Fruit fly (Drosophila melanogaster) whole organism, embryonic: ENCODE measurements around the gene CG4271.

ENCODE experiments used
- CG12299 ChIP-seq: fragments of 200-800 bp; sonication (Bioruptor generic); optimal IDR thresholded peaks from 2 replicates; lab custom pipeline; 2018; ENCODE audit warnings: missing biosample characterization, mild to moderate bottlenecking, missing genetic modification characterization
- CG12659 ChIP-seq: fragments of 200-800 bp; sonication (Bioruptor generic); optimal IDR thresholded peaks from 3 replicates; lab custom pipeline; 2017; ENCODE audit warnings: mild to moderate bottlenecking, missing biosample characterization, missing genetic modification reagents, missing genetic modification characterization
- CG6254 ChIP-seq: fragments of 200-800 bp; sonication (Bioruptor generic); optimal IDR thresholded peaks from 3 replicates; lab custom pipeline; 2017; ENCODE audit warnings: mild to moderate bottlenecking, missing biosample characterization, missing genetic modification reagents, missing genetic modification characterization
- CG7372 ChIP-seq: fragments of 200-800 bp; sonication (Bioruptor generic); IDR thresholded peaks from 2 replicates; pipeline ENCODE4 v1.3.6; 2022; ENCODE audit warnings: missing biosample characterization, missing genetic modification characterization
- CG9932 ChIP-seq: fragments of 200-800 bp; sonication (Bioruptor generic); IDR thresholded peaks from 2 replicates; pipeline ENCODE4 v1.3.6; 2022; ENCODE audit warnings: missing biosample characterization, missing genetic modification characterization
- Mrtf ChIP-seq: fragments of 200-800 bp; sonication (Bioruptor generic); IDR thresholded peaks from 3 replicates; pipeline ENCODE4 v1.3.6; 2022; ENCODE audit warnings: missing biosample characterization, missing genetic modification characterization
- YL-1 ChIP-seq: fragments of 200-800 bp; sonication (Bioruptor generic); optimal IDR thresholded peaks from 3 replicates; lab custom pipeline; 2017; ENCODE audit warnings: missing biosample characterization, mild to moderate bottlenecking, missing genetic modification characterization
- eyg ChIP-seq: fragments of 200-800 bp; sonication (Bioruptor generic); optimal IDR thresholded peaks from 3 replicates; lab custom pipeline; 2016; ENCODE audit warnings: missing biosample characterization, missing genetic modification characterization
- h ChIP-seq: fragments of >200 bp; optimal IDR thresholded peaks from 2 replicates; lab custom pipeline; 2017
- pan ChIP-seq, 4 experiments: fragments of >200 bp in 3 of 4; fragments of 200-800 bp in 1 of 4; sonication (Bioruptor generic) in 1 of 4; optimal IDR thresholded peaks in 3 of 4; IDR thresholded peaks in 1 of 4; 2 replicates each; pipeline versions ENCODE4 v1.3.6 to Lab custom; 2017 to 2022; ENCODE audit warnings: missing biosample characterization in 2 of 4, missing genetic modification characterization in 2 of 4, mixed read lengths in 1 of 4
- pum ChIP-seq: fragments of 200-800 bp; sonication (Bioruptor generic); optimal IDR thresholded peaks from 2 replicates; lab custom pipeline; 2016; ENCODE audit warnings: missing biosample characterization, missing genetic modification characterization

- TF ChIP-seq pan (optimal IDR thresholded peaks at IDR 0.05; lab: Kevin White, UChicago) (no peak), pan (GFP tag; optimal IDR thresholded peaks at IDR 0.05 in 1 of 2, IDR thresholded peaks at IDR 0.05 in 1 of 2) (no peak), Mrtf (GFP tag; lab: Robert Waterston, UW) (no peak), CG12299 (tag; lab: Kevin White, UChicago) (no peak), h (no peak), eyg (GFP tag; lab: Kevin White, UChicago) (no peak), CG12659 (GFP tag; lab: Kevin White, UChicago) (no peak), CG9932 (GFP tag; lab: Robert Waterston, UW) (no peak), pum (GFP tag; lab: Kevin White, UChicago) (no peak), CG6254 (GFP tag; lab: Kevin White, UChicago) (no peak), YL-1 (GFP tag; lab: Kevin White, UChicago) (no peak), CG7372 (GFP tag; lab: Robert Waterston, UW) (no peak)
These were observed 42.2 kb upstream of the CG4271 start for dm6 chr2L:2242783-2243182.
